Fruit fly (Drosophila melanogaster) whole organism, prepupa: Measurements from ENCODE around the gene PAN3.

Experiments
- Blimp-1 ChIP-seq: fragments of 200-800 bp; sonication (Bioruptor generic); optimal IDR thresholded peaks from 3 replicates; lab custom pipeline; 2017; ENCODE audit warnings: missing biosample characterization, missing genetic modification characterization, mild to moderate bottlenecking, moderate library complexity, missing genetic modification reagents
- CG10631 ChIP-seq: fragments of 200-800 bp; sonication (Bioruptor generic); optimal IDR thresholded peaks from 2 replicates; lab custom pipeline; 2016; ENCODE audit warnings: missing biosample characterization, missing genetic modification characterization
- CG10669 ChIP-seq: fragments of 200-800 bp; sonication (Bioruptor generic); optimal IDR thresholded peaks from 3 replicates; lab custom pipeline; 2018; ENCODE audit warnings: missing biosample characterization, mild to moderate bottlenecking, missing genetic modification characterization, moderate library complexity
- CG11294 ChIP-seq: fragments of 200-800 bp; sonication (Bioruptor generic); IDR thresholded peaks from 2 replicates; pipeline ENCODE4 v1.3.6; 2022; ENCODE audit warnings: missing biosample characterization, missing genetic modification characterization
- CG11762 ChIP-seq: fragments of 200-800 bp; sonication (Bioruptor generic); optimal IDR thresholded peaks from 3 replicates; lab custom pipeline; 2016; ENCODE audit warnings: missing biosample characterization, missing genetic modification characterization; ENCODE audit not compliant: insufficient read depth
- CG11902 ChIP-seq: fragments of 200-800 bp; sonication (Bioruptor generic); optimal IDR thresholded peaks from 3 replicates; lab custom pipeline; 2016; ENCODE audit warnings: missing biosample characterization, missing genetic modification characterization
- CG15336 ChIP-seq: fragments of 200-800 bp; sonication (Bioruptor generic); IDR thresholded peaks from 2 replicates; pipeline ENCODE4 v1.3.6; 2022; ENCODE audit warnings: missing biosample characterization, missing genetic modification characterization
- CG1621 ChIP-seq: fragments of 200-800 bp; sonication (Bioruptor generic); optimal IDR thresholded peaks from 3 replicates; lab custom pipeline; 2018; ENCODE audit warnings: missing biosample characterization, mild to moderate bottlenecking, missing genetic modification characterization
- CG16779 ChIP-seq: fragments of 200-800 bp; sonication (Bioruptor generic); optimal IDR thresholded peaks from 3 replicates; lab custom pipeline; 2017; ENCODE audit warnings: missing biosample characterization, mild to moderate bottlenecking, missing genetic modification characterization
- CG3032 ChIP-seq: fragments of 200-800 bp; optimal IDR thresholded peaks from 2 replicates; lab custom pipeline; 2019; ENCODE audit warnings: missing biosample characterization, mild to moderate bottlenecking, missing genetic modification characterization, moderate library complexity
- CG31627 ChIP-seq: fragments of 200-800 bp; sonication (Bioruptor generic); optimal IDR thresholded peaks from 3 replicates; lab custom pipeline; 2016; ENCODE audit warnings: missing biosample characterization, missing genetic modification characterization
- CG32006 ChIP-seq: fragments of 200-800 bp; sonication (Bioruptor generic); optimal IDR thresholded peaks from 3 replicates; lab custom pipeline; 2017; ENCODE audit warnings: missing biosample characterization, mild to moderate bottlenecking, missing genetic modification characterization
- CG3919 ChIP-seq: fragments of 200-800 bp; sonication (Bioruptor generic); optimal IDR thresholded peaks from 3 replicates; lab custom pipeline; 2016; ENCODE audit warnings: missing biosample characterization, missing genetic modification characterization
- CG4318 ChIP-seq: fragments of 200-800 bp; sonication (Bioruptor generic); optimal IDR thresholded peaks from 3 replicates; lab custom pipeline; 2017; ENCODE audit warnings: missing biosample characterization, mild to moderate bottlenecking, missing genetic modification characterization
- CG6163 ChIP-seq: fragments of 200-800 bp; sonication (Bioruptor generic); IDR thresholded peaks from 3 replicates; pipeline ENCODE4 v1.3.6; 2022; ENCODE audit warnings: missing biosample characterization, missing genetic modification characterization
- CG6276 ChIP-seq: fragments of 200-800 bp; sonication (Bioruptor generic); optimal IDR thresholded peaks from 2 replicates; lab custom pipeline; 2017; ENCODE audit warnings: missing biosample characterization, mild to moderate bottlenecking, missing genetic modification characterization
- CG6792 ChIP-seq: fragments of 200-800 bp; sonication (Bioruptor generic); optimal IDR thresholded peaks from 3 replicates; lab custom pipeline; 2016; ENCODE audit warnings: missing biosample characterization, missing genetic modification characterization
- CG6808 ChIP-seq: fragments of 200-800 bp; sonication (Bioruptor generic); optimal IDR thresholded peaks from 3 replicates; lab custom pipeline; 2017; ENCODE audit warnings: missing biosample characterization, missing genetic modification characterization, mild to moderate bottlenecking, moderate library complexity, missing genetic modification reagents
- CG6854 ChIP-seq: fragments of 200-800 bp; sonication (Bioruptor generic); optimal IDR thresholded peaks from 2 replicates; lab custom pipeline; 2017; ENCODE audit warnings: missing biosample characterization, mild to moderate bottlenecking, missing genetic modification characterization
- CG7368 ChIP-seq: fragments of 200-800 bp; sonication (Bioruptor generic); optimal IDR thresholded peaks from 3 replicates; lab custom pipeline; 2016; ENCODE audit warnings: missing biosample characterization, missing genetic modification characterization
- CG8119 ChIP-seq: fragments of 200-800 bp; sonication (Bioruptor generic); IDR thresholded peaks from 3 replicates; pipeline ENCODE4 v1.3.6; 2022; ENCODE audit warnings: missing biosample characterization, missing genetic modification characterization
- CG8319 ChIP-seq: fragments of 200-800 bp; sonication (Bioruptor generic); optimal IDR thresholded peaks from 3 replicates; lab custom pipeline; 2016; ENCODE audit warnings: missing biosample characterization, missing genetic modification characterization
- CG9139 ChIP-seq: fragments of 200-800 bp; sonication (Bioruptor generic); optimal IDR thresholded peaks from 3 replicates; lab custom pipeline; 2017; ENCODE audit warnings: missing biosample characterization, mild to moderate bottlenecking, missing genetic modification characterization
- Eip78C ChIP-seq: fragments of 200-800 bp; sonication (Bioruptor generic); peaks from one replicate; lab custom pipeline; 2016; ENCODE audit warnings: missing biosample characterization, missing genetic modification characterization
- Ets21C ChIP-seq: fragments of 200-800 bp; sonication (Bioruptor generic); optimal IDR thresholded peaks from 3 replicates; lab custom pipeline; 2016; ENCODE audit warnings: missing biosample characterization, missing genetic modification characterization
- Ets96B ChIP-seq: fragments of 200-800 bp; optimal IDR thresholded peaks from 2 replicates; lab custom pipeline; 2019; ENCODE audit warnings: missing biosample characterization, mild to moderate bottlenecking, missing genetic modification characterization, moderate library complexity
- Gug ChIP-seq: fragments of 200-800 bp; sonication (Bioruptor generic); IDR thresholded peaks from 2 replicates; pipeline ENCODE4 v1.3.6; 2022; ENCODE audit warnings: missing biosample characterization, missing genetic modification characterization
- Hr38 ChIP-seq: sonication (Bioruptor generic); optimal IDR thresholded peaks from 2 replicates; lab custom pipeline; 2016; ENCODE audit warnings: missing biosample characterization, missing genetic modification characterization
- Hr39 ChIP-seq: fragments of 200-800 bp; sonication (Bioruptor generic); optimal IDR thresholded peaks from 2 replicates; lab custom pipeline; 2016; ENCODE audit warnings: missing biosample characterization, missing genetic modification characterization
- Hr4 ChIP-seq: fragments of 200-800 bp; sonication (Bioruptor generic); optimal IDR thresholded peaks from 3 replicates; lab custom pipeline; 2016; ENCODE audit warnings: missing biosample characterization, missing genetic modification characterization
- Lpt ChIP-seq: fragments of 200-800 bp; sonication (Bioruptor generic); optimal IDR thresholded peaks from 3 replicates; lab custom pipeline; 2016; ENCODE audit warnings: missing biosample characterization, missing genetic modification characterization
- Met ChIP-seq: fragments of 200-800 bp; sonication (Bioruptor generic); optimal IDR thresholded peaks from 3 replicates; lab custom pipeline; 2016; ENCODE audit warnings: missing biosample characterization, missing genetic modification characterization
- Smox ChIP-seq: fragments of 200-800 bp; sonication (Bioruptor generic); optimal IDR thresholded peaks from 3 replicates; lab custom pipeline; 2016; ENCODE audit warnings: missing biosample characterization, missing genetic modification characterization
- Sox102F ChIP-seq: fragments of 200-800 bp; sonication (Bioruptor generic); optimal IDR thresholded peaks from 2 replicates; lab custom pipeline; 2016; ENCODE audit warnings: missing biosample characterization, mild to moderate bottlenecking, missing genetic modification characterization
- Sox14 ChIP-seq: fragments of 200-800 bp; sonication (Bioruptor generic); optimal IDR thresholded peaks from 3 replicates; lab custom pipeline; 2016; ENCODE audit warnings: missing biosample characterization, missing genetic modification characterization
- Sox15 ChIP-seq: fragments of 200-800 bp; sonication (Bioruptor generic); optimal IDR thresholded peaks from 3 replicates; lab custom pipeline; 2016; ENCODE audit warnings: missing biosample characterization, missing genetic modification characterization
- achi ChIP-seq: fragments of 200-800 bp; sonication (Bioruptor generic); optimal IDR thresholded peaks from 3 replicates; lab custom pipeline; 2016; ENCODE audit warnings: missing biosample characterization, missing genetic modification characterization
- acj6 ChIP-seq: fragments of 200-800 bp; sonication (Bioruptor generic); optimal IDR thresholded peaks from 3 replicates; lab custom pipeline; 2016; ENCODE audit warnings: missing biosample characterization, missing genetic modification characterization
- cyc ChIP-seq: fragments of 200-800 bp; sonication (Bioruptor generic); optimal IDR thresholded peaks from 3 replicates; lab custom pipeline; 2016; ENCODE audit warnings: missing biosample characterization, missing genetic modification characterization
- esn ChIP-seq: fragments of 200-800 bp; sonication (Bioruptor generic); optimal IDR thresholded peaks from 2 replicates; lab custom pipeline; 2016; ENCODE audit warnings: missing biosample characterization, mild to moderate bottlenecking, missing genetic modification characterization, moderate library complexity
- fd85E ChIP-seq: fragments of 200-800 bp; sonication (Bioruptor generic); optimal IDR thresholded peaks from 3 replicates; lab custom pipeline; 2016; ENCODE audit warnings: missing biosample characterization, missing genetic modification characterization
- lz ChIP-seq: fragments of 200-800 bp; sonication (Bioruptor generic); optimal IDR thresholded peaks from 3 replicates; lab custom pipeline; 2016; ENCODE audit warnings: missing biosample characterization, missing genetic modification characterization
- net ChIP-seq: fragments of 200-800 bp; sonication (Bioruptor generic); optimal IDR thresholded peaks from 3 replicates; lab custom pipeline; 2016; ENCODE audit warnings: missing biosample characterization, missing genetic modification characterization
- pdm3 ChIP-seq: fragments of 200-800 bp; sonication (Bioruptor generic); optimal IDR thresholded peaks from 3 replicates; lab custom pipeline; 2016; ENCODE audit warnings: missing biosample characterization, missing genetic modification characterization
- salr ChIP-seq, 2 experiments: fragments of 200-800 bp; sonication (Bioruptor generic); optimal IDR thresholded peaks; 3 replicates each; lab custom pipeline; 2016 to 2018; ENCODE audit warnings: missing biosample characterization in 2 of 2, missing genetic modification characterization in 2 of 2, mild to moderate bottlenecking in 1 of 2
- spab ChIP-seq: fragments of 200-800 bp; sonication (Bioruptor generic); optimal IDR thresholded peaks from 2 replicates; lab custom pipeline; 2017; ENCODE audit warnings: missing biosample characterization, mild to moderate bottlenecking, missing genetic modification characterization, missing genetic modification reagents
- ss ChIP-seq, 2 experiments: fragments of 200-800 bp; sonication (Bioruptor generic); optimal IDR thresholded peaks; 2 replicates in 1 of 2; 3 replicates in 1 of 2; lab custom pipeline; 2017 to 2018; ENCODE audit warnings: mild to moderate bottlenecking in 2 of 2, missing biosample characterization in 2 of 2, missing genetic modification characterization in 2 of 2, moderate library complexity in 1 of 2
- svp ChIP-seq: fragments of 200-800 bp; sonication (Bioruptor generic); peaks from one replicate; lab custom pipeline; 2016; ENCODE audit warnings: missing biosample characterization, missing genetic modification characterization
- topi ChIP-seq: fragments of 200-800 bp; sonication (Bioruptor generic); optimal IDR thresholded peaks from 3 replicates; lab custom pipeline; 2016; ENCODE audit warnings: missing biosample characterization, missing genetic modification characterization
- vri ChIP-seq: fragments of 200-800 bp; sonication (Bioruptor generic); optimal IDR thresholded peaks from 3 replicates; lab custom pipeline; 2016; ENCODE audit warnings: missing biosample characterization, mild to moderate bottlenecking, missing genetic modification characterization

The PAN3 gene

dm6 chr3L:3106908-3107821 lies 36.2 kb downstream of the PAN3 start, which contains the start of gene Cht7:
Gene Cht7, minus strand, starts transcription at chr3L:3106958.
- peak; percentile 86 for TF ChIP-seq Ets96B (tag; lab: Kevin White, UChicago)
- peak; percentile 45 for TF ChIP-seq Blimp-1 (GFP tag; lab: Kevin White, UChicago)
- peak; percentile 96 for TF ChIP-seq Hr4
- TF ChIP-seq svp (GFP tag; lab: Kevin White, UChicago) = peak; percentile 92
- TF ChIP-seq CG3032 = peak; percentile 90
- peak; percentile 92 for TF ChIP-seq net
- TF ChIP-seq Ets21C (GFP tag; lab: Kevin White, UChicago) = peak; percentile 37
- TF ChIP-seq CG31627 (GFP tag; lab: Kevin White, UChicago) = peak; percentile 80
- peak; percentile 86 for TF ChIP-seq Gug (GFP tag; lab: Robert Waterston, UW)
- TF ChIP-seq Hr39 = peak; percentile 79
- TF ChIP-seq fd85E = peak; percentile 44
- peak; percentile 80 for TF ChIP-seq CG7368
- TF ChIP-seq lz (GFP tag; lab: Kevin White, UChicago) = peak; percentile 86
- peak; percentile 96 for TF ChIP-seq CG15336 (GFP tag; lab: Robert Waterston, UW)
- TF ChIP-seq Sox15 (GFP tag; lab: Kevin White, UChicago) = peak; percentile 75
- TF ChIP-seq CG6792 (GFP tag; lab: Kevin White, UChicago) = peak; percentile 89
- TF ChIP-seq CG10669 (GFP tag; lab: Kevin White, UChicago) = peak; percentile 88
- peak; percentile 60 for TF ChIP-seq CG6854
- peak; percentile 85 for TF ChIP-seq CG10631 (GFP tag; lab: Kevin White, UChicago)
- TF ChIP-seq CG3919 (GFP tag; lab: Kevin White, UChicago) = peak; percentile 91
- peak; percentile 94 for TF ChIP-seq CG4318
- TF ChIP-seq Sox102F = peak; percentile 87
- TF ChIP-seq topi (GFP tag; lab: Kevin White, UChicago) = peak; percentile 87
- peak; percentile 93 for TF ChIP-seq Lpt
- peak; percentile 87 for TF ChIP-seq Met
- TF ChIP-seq achi (GFP tag; lab: Kevin White, UChicago) = peak; percentile 92
- TF ChIP-seq CG6276 (GFP tag; lab: Kevin White, UChicago) = peak; percentile 93
- TF ChIP-seq CG8319 = peak; percentile 74
- TF ChIP-seq vri = peak; percentile 79
- TF ChIP-seq CG11902 = peak; percentile 63
- TF ChIP-seq CG1621 (tag; lab: Kevin White, UChicago) = peak; percentile 91
- TF ChIP-seq Smox (GFP tag; lab: Kevin White, UChicago) = peak; percentile 81
- TF ChIP-seq spab (GFP tag; lab: Kevin White, UChicago) = peak; percentile 85
- peak; percentile 88 for TF ChIP-seq CG6808 (GFP tag; lab: Kevin White, UChicago)
- peak; percentile 73 for TF ChIP-seq CG16779 (tag; lab: Kevin White, UChicago)
- TF ChIP-seq CG11294 (GFP tag; lab: Robert Waterston, UW) = peak; percentile 90
- peak; percentile 98 for TF ChIP-seq CG32006
- TF ChIP-seq Eip78C (GFP tag; lab: Kevin White, UChicago) = peak; percentile 98
- peak; percentile 76 for TF ChIP-seq cyc
- TF ChIP-seq Hr38 (GFP tag; lab: Kevin White, UChicago) = no peak
- peak; percentile 92 for TF ChIP-seq pdm3 (GFP tag; lab: Kevin White, UChicago)
- TF ChIP-seq ss (GFP tag; optimal IDR thresholded peaks at IDR 0.05; lab: Kevin White, UChicago) = peak; percentile 86 to 91
- peak; percentile 82 for TF ChIP-seq CG11762 (GFP tag; lab: Kevin White, UChicago)
- TF ChIP-seq esn (GFP tag; lab: Kevin White, UChicago) = peak; percentile 89
- TF ChIP-seq salr (GFP tag; optimal IDR thresholded peaks at IDR 0.05; lab: Kevin White, UChicago) = peak; percentile 85 to 92
- TF ChIP-seq acj6 = peak; percentile 91
- TF ChIP-seq CG9139 (GFP tag; lab: Kevin White, UChicago) = peak; percentile 74
- TF ChIP-seq CG6163 (GFP tag; lab: Robert Waterston, UW) = peak; percentile 81
- peak; percentile 86 for TF ChIP-seq Sox14 (GFP tag; lab: Kevin White, UChicago)
- TF ChIP-seq CG8119 (GFP tag; lab: Robert Waterston, UW) = peak; percentile 97
